Worm (Caenorhabditis elegans): ENCODE results near the gene F15G9.1.

ce11 chrX:9743513-9743914, 37.3 kb downstream of the F15G9.1 start:
- TF ChIP-seq ztf-23 (GFP tag; IDR thresholded peaks at IDR 0.05) (peak; percentile 98), ztf-29 (GFP tag; IDR thresholded peaks at IDR 0.05) (peak; percentile 98), flt-1 (GFP tag; IDR thresholded peaks at IDR 0.05) (peak; percentile 99), med-1 (GFP tag; optimal IDR thresholded peaks at IDR 0.05; ENCODE audit: insufficient read depth) (peak; percentile 78), T22C8.4 (GFP tag; IDR thresholded peaks at IDR 0.05) (peak; percentile 98), klf-2 (GFP tag; conservative IDR thresholded peaks at IDR 0.05) (peak; percentile 99)
